Fruit fly (Drosophila melanogaster) whole organism, embryonic: ENCODE measurements around the gene Bruce.

ENCODE experiments used
- Abd-B ChIP-seq: fragments of 200-800 bp; sonication (Bioruptor generic); optimal IDR thresholded peaks from 2 replicates; lab custom pipeline; 2018; ENCODE audit warnings: missing biosample characterization, mild to moderate bottlenecking, missing genetic modification characterization, moderate library complexity
- B-H2 ChIP-seq: fragments of 200-800 bp; sonication (Bioruptor generic); optimal IDR thresholded peaks from 2 replicates; lab custom pipeline; 2018; ENCODE audit warnings: missing biosample characterization, mild to moderate bottlenecking, missing genetic modification characterization
- CG10267 ChIP-seq: fragments of 200-800 bp; sonication (Bioruptor generic); optimal IDR thresholded peaks from 2 replicates; lab custom pipeline; 2018; ENCODE audit warnings: missing biosample characterization, mild to moderate bottlenecking, missing genetic modification characterization, moderate library complexity
- CG10321 ChIP-seq: fragments of 200-800 bp; sonication (Bioruptor generic); IDR thresholded peaks from 2 replicates; pipeline ENCODE4 v1.3.6; 2022; ENCODE audit warnings: missing biosample characterization, missing genetic modification characterization
- CG10366 ChIP-seq: fragments of 200-800 bp; sonication (Bioruptor generic); IDR thresholded peaks from 2 replicates; pipeline ENCODE4 v1.3.6; 2022; ENCODE audit warnings: missing biosample characterization, missing genetic modification characterization
- CG1233 ChIP-seq: fragments of 200-800 bp; sonication (Bioruptor generic); optimal IDR thresholded peaks from 4 replicates; lab custom pipeline; 2018; ENCODE audit warnings: missing biosample characterization, mild to moderate bottlenecking, missing genetic modification characterization
- CG13287 ChIP-seq: fragments of 200-800 bp; sonication (Bioruptor generic); IDR thresholded peaks from 2 replicates; pipeline ENCODE4 v1.3.6; 2022; ENCODE audit warnings: missing biosample characterization, missing genetic modification characterization; ENCODE audit not compliant: partially characterized antibody
- CG13624 ChIP-seq: fragments of 200-800 bp; sonication (Bioruptor generic); optimal IDR thresholded peaks from 2 replicates; lab custom pipeline; 2016; ENCODE audit warnings: missing biosample characterization, missing genetic modification characterization
- CG15011 ChIP-seq: fragments of 200-800 bp; sonication (Bioruptor generic); optimal IDR thresholded peaks from 3 replicates; lab custom pipeline; 2018; ENCODE audit warnings: missing biosample characterization, mild to moderate bottlenecking, missing genetic modification characterization
- CG17912 ChIP-seq: fragments of 200-800 bp; sonication (Bioruptor generic); optimal IDR thresholded peaks from 2 replicates; lab custom pipeline; 2018; ENCODE audit warnings: missing biosample characterization, mild to moderate bottlenecking, missing genetic modification characterization
- CG18262 ChIP-seq: fragments of 200-800 bp; optimal IDR thresholded peaks from 3 replicates; lab custom pipeline; 2019; ENCODE audit warnings: missing biosample characterization, mild to moderate bottlenecking, missing genetic modification characterization, moderate library complexity
- CG2116 ChIP-seq: fragments of 200-800 bp; sonication (Bioruptor generic); optimal IDR thresholded peaks from 3 replicates; lab custom pipeline; 2018; ENCODE audit warnings: missing biosample characterization, mild to moderate bottlenecking, missing genetic modification characterization
- CG4424 ChIP-seq: fragments of 200-800 bp; sonication (Bioruptor generic); optimal IDR thresholded peaks from 3 replicates; lab custom pipeline; 2016; ENCODE audit warnings: missing biosample characterization, missing genetic modification characterization
- CG7271 ChIP-seq: fragments of 200-800 bp; sonication (Bioruptor generic); optimal IDR thresholded peaks from 2 replicates; lab custom pipeline; 2018; ENCODE audit warnings: missing biosample characterization, mild to moderate bottlenecking, missing genetic modification characterization, moderate library complexity
- CG7556 ChIP-seq: fragments of 200-800 bp; sonication (Bioruptor generic); optimal IDR thresholded peaks from 2 replicates; lab custom pipeline; 2017; ENCODE audit warnings: missing biosample characterization, mild to moderate bottlenecking, missing genetic modification characterization
- CG8944 ChIP-seq: fragments of 200-800 bp; sonication (Bioruptor generic); optimal IDR thresholded peaks from 3 replicates; lab custom pipeline; 2016; ENCODE audit warnings: missing biosample characterization, missing genetic modification characterization
- CG9797 ChIP-seq: fragments of 200-800 bp; sonication (Bioruptor generic); optimal IDR thresholded peaks from 3 replicates; lab custom pipeline; 2018; ENCODE audit warnings: missing biosample characterization, mild to moderate bottlenecking, missing genetic modification characterization
- CG9817 ChIP-seq: fragments of 200-800 bp; sonication (Bioruptor generic); optimal IDR thresholded peaks from 2 replicates; lab custom pipeline; 2018; ENCODE audit warnings: missing biosample characterization, mild to moderate bottlenecking, missing genetic modification characterization, moderate library complexity
- H15 ChIP-seq: fragments of 200-800 bp; sonication (Bioruptor generic); IDR thresholded peaks from 3 replicates; pipeline ENCODE4 v1.3.6; 2022; ENCODE audit warnings: missing biosample characterization, missing genetic modification characterization
- Hey ChIP-seq: fragments of 200-800 bp; sonication (Bioruptor generic); optimal IDR thresholded peaks from 3 replicates; lab custom pipeline; 2018; ENCODE audit warnings: missing biosample characterization, mild to moderate bottlenecking, missing genetic modification characterization
- Hr39 ChIP-seq: fragments of >200 bp; optimal IDR thresholded peaks from 2 replicates; lab custom pipeline; 2017
- Hr78 ChIP-seq, 2 experiments: fragments of 200-800 bp in 1 of 2; fragments of >200 bp in 1 of 2; sonication (Bioruptor generic) in 1 of 2; optimal IDR thresholded peaks; 2 replicates each; lab custom pipeline; 2017 to 2019; ENCODE audit warnings: missing biosample characterization in 2 of 2, missing genetic modification characterization in 2 of 2, mild to moderate bottlenecking in 1 of 2, moderate library complexity in 1 of 2
- Oaz ChIP-seq: fragments of 200-800 bp; sonication (Bioruptor generic); IDR thresholded peaks from 2 replicates; pipeline ENCODE4 v1.3.6; 2022; ENCODE audit warnings: missing biosample characterization, missing genetic modification characterization
- Optix ChIP-seq: fragments of 200-800 bp; sonication (Bioruptor generic); IDR thresholded peaks from 3 replicates; pipeline ENCODE4 v1.3.6; 2022; ENCODE audit warnings: missing biosample characterization, missing genetic modification characterization
- Ssrp ChIP-seq: fragments of 200-800 bp; sonication (Bioruptor generic); optimal IDR thresholded peaks from 2 replicates; lab custom pipeline; 2018; ENCODE audit warnings: missing biosample characterization, mild to moderate bottlenecking, missing genetic modification characterization, moderate library complexity
- Xbp1 ChIP-seq: fragments of 200-800 bp; sonication (Bioruptor generic); optimal IDR thresholded peaks from 3 replicates; lab custom pipeline; 2016; ENCODE audit warnings: missing biosample characterization, mild to moderate bottlenecking, missing genetic modification characterization
- az2 ChIP-seq: fragments of 200-800 bp; sonication (Bioruptor generic); optimal IDR thresholded peaks from 3 replicates; lab custom pipeline; 2016; ENCODE audit warnings: missing biosample characterization, missing genetic modification characterization
- br ChIP-seq: fragments of >200 bp; optimal IDR thresholded peaks from 2 replicates; lab custom pipeline; 2017
- bsh ChIP-seq, 2 experiments: fragments of 200-800 bp; sonication (Bioruptor generic); optimal IDR thresholded peaks; 2 replicates each; lab custom pipeline; 2017 to 2018; ENCODE audit warnings: mild to moderate bottlenecking in 2 of 2, missing biosample characterization in 2 of 2, missing genetic modification characterization in 2 of 2, moderate library complexity in 1 of 2
- chinmo ChIP-seq: fragments of 200-800 bp; sonication (Bioruptor generic); IDR thresholded peaks from 4 replicates; pipeline ENCODE4 v1.3.6; 2022; ENCODE audit warnings: missing biosample characterization, missing genetic modification characterization; ENCODE audit not compliant: partially characterized antibody
- crol ChIP-seq: fragments of 200-800 bp; sonication (Bioruptor generic); IDR thresholded peaks from 2 replicates; pipeline ENCODE4 v1.3.6; 2022; ENCODE audit warnings: missing biosample characterization, missing genetic modification characterization
- dmrt99B ChIP-seq: fragments of 200-800 bp; sonication (Bioruptor generic); optimal IDR thresholded peaks from 2 replicates; lab custom pipeline; 2018; ENCODE audit warnings: missing biosample characterization, mild to moderate bottlenecking, missing genetic modification characterization, moderate library complexity
- ems ChIP-seq: fragments of 200-800 bp; sonication (Bioruptor generic); optimal IDR thresholded peaks from 3 replicates; lab custom pipeline; 2016; ENCODE audit warnings: missing biosample characterization, missing genetic modification characterization
- exex ChIP-seq: fragments of 200-800 bp; sonication (Bioruptor generic); optimal IDR thresholded peaks from 4 replicates; lab custom pipeline; 2018; ENCODE audit warnings: missing biosample characterization, mild to moderate bottlenecking, missing genetic modification characterization, moderate library complexity
- gem ChIP-seq: fragments of 200-800 bp; sonication (Bioruptor generic); optimal IDR thresholded peaks from 2 replicates; lab custom pipeline; 2019; ENCODE audit warnings: missing biosample characterization, mild to moderate bottlenecking, missing genetic modification characterization, moderate library complexity
- gro ChIP-seq: fragments of 200-800 bp; sonication (Bioruptor generic); optimal IDR thresholded peaks from 2 replicates; lab custom pipeline; 2016; ENCODE audit warnings: missing biosample characterization, missing genetic modification characterization
- gt ChIP-seq: fragments of 200-800 bp; sonication (Bioruptor generic); IDR thresholded peaks from 2 replicates; pipeline ENCODE4 v1.3.6; 2022; ENCODE audit warnings: missing biosample characterization, missing genetic modification characterization
- kni ChIP-seq: fragments of 200-800 bp; sonication (Bioruptor generic); optimal IDR thresholded peaks from 3 replicates; lab custom pipeline; 2017; ENCODE audit warnings: mild to moderate bottlenecking, missing biosample characterization, missing genetic modification reagents, missing genetic modification characterization
- nau ChIP-seq: fragments of 200-800 bp; sonication (Bioruptor generic); optimal IDR thresholded peaks from 3 replicates; lab custom pipeline; 2017; ENCODE audit warnings: missing biosample characterization, mild to moderate bottlenecking, missing genetic modification characterization, missing genetic modification reagents
- nmo ChIP-seq: fragments of 200-800 bp; sonication (Bioruptor generic); optimal IDR thresholded peaks from 2 replicates; lab custom pipeline; 2018; ENCODE audit warnings: missing biosample characterization, mild to moderate bottlenecking, missing genetic modification characterization, moderate library complexity
- pho ChIP-seq: fragments of 200-800 bp; sonication (Bioruptor generic); optimal IDR thresholded peaks from 2 replicates; lab custom pipeline; 2016; ENCODE audit warnings: missing biosample characterization, missing genetic modification characterization
- sqz ChIP-seq: fragments of 200-800 bp; sonication (Bioruptor generic); optimal IDR thresholded peaks from 3 replicates; lab custom pipeline; 2018; ENCODE audit warnings: missing biosample characterization, mild to moderate bottlenecking, missing genetic modification characterization
- stc ChIP-seq: fragments of 200-800 bp; sonication (Bioruptor generic); IDR thresholded peaks from 2 replicates; pipeline ENCODE4 v1.3.6; 2022; ENCODE audit warnings: missing biosample characterization, missing genetic modification characterization
- tin ChIP-seq: fragments of 200-800 bp; sonication (Bioruptor generic); optimal IDR thresholded peaks from 3 replicates; lab custom pipeline; 2016; ENCODE audit warnings: missing biosample characterization, missing genetic modification characterization
- toy ChIP-seq: fragments of 200-800 bp; sonication (Bioruptor generic); IDR thresholded peaks from 2 replicates; pipeline ENCODE4 v1.3.6; 2022; ENCODE audit warnings: missing biosample characterization, missing genetic modification characterization
- trh ChIP-seq: fragments of 200-800 bp; sonication (Bioruptor generic); optimal IDR thresholded peaks from 2 replicates; lab custom pipeline; 2016; ENCODE audit warnings: missing biosample characterization, missing genetic modification characterization
- usp ChIP-seq: fragments of >200 bp; optimal IDR thresholded peaks from 2 replicates; lab custom pipeline; 2017; ENCODE audit warnings: missing biosample characterization, missing genetic modification characterization
- vfl ChIP-seq: fragments of 200-800 bp; sonication (Bioruptor generic); optimal IDR thresholded peaks from 2 replicates; lab custom pipeline; 2016; ENCODE audit warnings: missing biosample characterization, missing genetic modification characterization
- vvl ChIP-seq: fragments of 200-800 bp; sonication (Bioruptor generic); IDR thresholded peaks from 2 replicates; pipeline ENCODE4 v1.3.6; 2022; ENCODE audit warnings: missing biosample characterization, missing genetic modification characterization

Gene Bruce

DNA sequence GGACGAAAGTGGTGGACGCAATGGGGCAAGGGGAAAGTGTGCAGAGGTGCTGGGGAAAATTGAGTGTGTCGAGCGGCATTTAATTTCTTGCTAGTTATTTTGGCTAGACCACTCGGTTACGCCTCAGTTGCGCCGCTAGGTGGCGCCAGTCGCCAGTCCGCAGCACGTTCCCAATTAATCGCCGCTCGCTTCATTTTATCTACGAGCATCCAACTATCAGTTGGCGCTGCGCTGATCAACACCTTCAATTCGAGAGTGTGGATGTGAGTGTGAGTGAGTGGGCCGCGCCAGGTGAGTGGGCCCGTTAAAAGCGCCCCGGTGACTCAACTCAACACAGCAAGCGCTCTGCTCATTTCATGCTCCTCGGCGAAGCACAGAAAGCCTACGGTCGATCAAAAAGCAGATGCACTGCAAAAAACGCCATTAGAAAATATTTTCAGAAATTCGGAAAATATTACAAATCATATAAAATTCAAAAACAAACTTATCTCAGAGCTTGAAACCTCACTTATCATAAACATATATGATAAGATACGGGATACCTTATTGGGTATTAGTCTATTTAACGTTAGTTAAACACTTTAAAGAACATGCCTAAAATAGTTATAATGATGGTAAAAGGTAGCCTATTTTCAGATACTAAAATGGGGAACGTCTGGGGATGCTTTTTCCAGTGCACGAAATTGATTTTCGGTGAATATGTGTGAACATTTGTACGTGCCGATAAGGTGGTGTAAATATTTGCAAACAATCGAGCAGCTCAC, 62.9 kb downstream of the Bruce start (continued):
- TF ChIP-seq CG13624 (GFP tag; lab: Kevin White, UChicago) (peak; percentile 80), CG2116 (GFP tag; lab: Kevin White, UChicago) (peak; percentile 44), nmo (GFP tag; lab: Kevin White, UChicago) (peak; percentile 89), br (no peak), Ssrp (tag; lab: Kevin White, UChicago) (peak; percentile 82), dmrt99B (peak; percentile 91), CG7271 (tag; lab: Kevin White, UChicago) (no peak), B-H2 (peak; percentile 73), CG1233 (GFP tag; lab: Kevin White, UChicago) (peak; percentile 86), Xbp1 (GFP tag; lab: Kevin White, UChicago) (peak; percentile 86), pho (GFP tag; lab: Kevin White, UChicago) (peak; percentile 83), Hr39 (lab: Kevin White, UChicago) (no peak), CG9797 (GFP tag; lab: Kevin White, UChicago) (no peak), CG10267 (tag; lab: Kevin White, UChicago) (peak; percentile 71), toy (GFP tag; lab: Robert Waterston, UW) (peak; percentile 40), CG18262 (tag; lab: Kevin White, UChicago) (peak; percentile 82), chinmo (GFP tag; lab: Robert Waterston, UW) (peak; percentile 69; the same call in 1 of the 4 replicates), CG10366 (GFP tag; lab: Robert Waterston, UW) (peak; percentile 68), Optix (GFP tag; lab: Robert Waterston, UW) (0 out of 3 replicates have a peak, but pooled peaks have one; percentile 9), Hey (tag; lab: Kevin White, UChicago) (no peak), sqz (peak; percentile 69), gem (peak; percentile 93), H15 (GFP tag; lab: Robert Waterston, UW) (peak; percentile 44; the same call in 1 of the 3 replicates), usp (GFP tag; lab: Kevin White, UChicago) (no peak), CG4424 (peak; percentile 79), az2 (GFP tag; lab: Kevin White, UChicago) (peak; percentile 65), ems (GFP tag; lab: Kevin White, UChicago) (peak; percentile 50), tin (GFP tag; lab: Kevin White, UChicago) (peak; percentile 38), CG7556 (GFP tag; lab: Kevin White, UChicago) (peak; percentile 86), bsh (GFP tag; optimal IDR thresholded peaks at IDR 0.05; lab: Kevin White, UChicago) (peak in 1 of 2 experiments; percentile 77), CG8944 (peak; percentile 65), trh (GFP tag; lab: Kevin White, UChicago) (no peak), CG15011 (GFP tag; lab: Kevin White, UChicago) (peak; percentile 80), CG17912 (no peak), Abd-B (GFP tag; lab: Kevin White, UChicago) (peak; percentile 78), kni (GFP tag; lab: Kevin White, UChicago) (no peak), gt (GFP tag; lab: Robert Waterston, UW) (no peak), vfl (GFP tag; lab: Kevin White, UChicago) (peak; percentile 47), CG10321 (GFP tag; lab: Robert Waterston, UW) (no peak), Hr78 (GFP tag; optimal IDR thresholded peaks at IDR 0.05; lab: Kevin White, UChicago) (peak in 1 of 2 experiments; percentile 29), exex (tag; lab: Kevin White, UChicago) (peak; percentile 80), CG9817 (peak; percentile 82), nau (GFP tag; lab: Kevin White, UChicago) (peak; percentile 79), gro (peak; percentile 79), CG13287 (GFP tag; lab: Robert Waterston, UW) (no peak; the same call in 1 of the 2 replicates), Oaz (GFP tag; lab: Robert Waterston, UW) (peak; percentile 62), crol (GFP tag; lab: Robert Waterston, UW) (peak; percentile 46), vvl (peak; percentile 83), stc (GFP tag; lab: Robert Waterston, UW) (peak; percentile 77)
